Fruit fly (Drosophila melanogaster): ENCODE results near the gene CG17819.

dm6 chr3R:21885450-21885849, at the start of gene CG17819:
- TF ChIP-seq CG8478 (optimal IDR thresholded peaks at IDR 0.05) (no peak), CTCF (optimal IDR thresholded peaks at IDR 0.05) (no peak)

All from S2 (cell line).